Fruit fly (Drosophila melanogaster) whole organism: ENCODE measurements around the gene CG31650.

ENCODE experiments used
- CG8478 ChIP-seq: fragments of >200 bp; optimal IDR thresholded peaks from 2 replicates; lab custom pipeline; 2018; ENCODE audit warnings: inconsistent platforms
- Dll ChIP-seq: fragments of >200 bp; optimal IDR thresholded peaks from 2 replicates; lab custom pipeline; 2017
- EcR ChIP-seq, 2 experiments: fragments of >200 bp; optimal IDR thresholded peaks; 2 replicates each; lab custom pipeline; 2017; ENCODE audit warnings: missing biosample characterization in 2 of 2, missing genetic modification characterization in 2 of 2, missing genetic modification reagents in 2 of 2
- pan ChIP-seq: fragments of >200 bp; optimal IDR thresholded peaks from 2 replicates; lab custom pipeline; 2017
- psq ChIP-seq: fragments of >200 bp; optimal IDR thresholded peaks from 2 replicates; lab custom pipeline; 2017
- usp ChIP-seq: fragments of >200 bp; optimal IDR thresholded peaks from 2 replicates; lab custom pipeline; 2017; ENCODE audit warnings: missing biosample characterization, missing genetic modification characterization, mixed read lengths

CG31650 gene

dm6 chr2L:5055528-5055927, 11.0 kb upstream of the CG31650 start:
- TF ChIP-seq CG8478 (lab: Kevin White, UChicago): no peak
- TF ChIP-seq psq (lab: Kevin White, UChicago): no peak

dm6 chr2L:5054953-5055352, 10.4 kb upstream of the CG31650 start, which contains the start of the genes CG14036 and His3.3A:
Gene CG14036 (minus strand): TSS chr2L:5055016.
Gene His3.3A (plus strand): TSS chr2L:5055058.
- no peak for TF ChIP-seq CG8478 (lab: Kevin White, UChicago)
- no peak for TF ChIP-seq psq (lab: Kevin White, UChicago)
- no peak for TF ChIP-seq Dll (lab: Kevin White, UChicago)
- no peak for TF ChIP-seq usp (GFP tag; lab: Kevin White, UChicago)
- TF ChIP-seq pan (lab: Kevin White, UChicago): no peak
- no peak for TF ChIP-seq EcR (GFP tag; optimal IDR thresholded peaks at IDR 0.05; lab: Kevin White, UChicago)

dm6 chr2L:5052994-5053393, 8.5 kb upstream of the CG31650 start, which contains the start of gene eIF3h:
Gene eIF3h (minus strand): TSS chr2L:5053094.
- TF ChIP-seq Dll (lab: Kevin White, UChicago) (no peak), pan (lab: Kevin White, UChicago) (no peak), psq (lab: Kevin White, UChicago) (no peak), CG8478 (lab: Kevin White, UChicago) (no peak), usp (GFP tag; lab: Kevin White, UChicago) (no peak), EcR (GFP tag; optimal IDR thresholded peaks at IDR 0.05; lab: Kevin White, UChicago) (no peak)

- TF ChIP-seq pan (lab: Kevin White, UChicago) (no peak), Dll (lab: Kevin White, UChicago) (no peak), EcR (GFP tag; optimal IDR thresholded peaks at IDR 0.05; lab: Kevin White, UChicago) (no peak), psq (lab: Kevin White, UChicago) (no peak), CG8478 (lab: Kevin White, UChicago) (no peak)
Measured at dm6 chr2L:5052367-5052914, 7.9 kb upstream of the CG31650 start, which contains the start of gene senju. Gene senju (plus strand): TSS chr2L:5052843.

dm6 chr2L:5050825-5051224, 6.3 kb upstream of the CG31650 start, which contains the start of gene CG9121:
Gene CG9121 (minus strand): TSS chr2L:5051062.
- TF ChIP-seq psq (lab: Kevin White, UChicago) (no peak), Dll (lab: Kevin White, UChicago) (no peak), usp (GFP tag; lab: Kevin White, UChicago) (no peak), pan (lab: Kevin White, UChicago) (no peak), EcR (GFP tag; optimal IDR thresholded peaks at IDR 0.05; lab: Kevin White, UChicago) (no peak), CG8478 (lab: Kevin White, UChicago) (no peak)

dm6 chr2L:5049974-5050373, 5.5 kb upstream of the CG31650 start:
- TF ChIP-seq EcR (GFP tag; optimal IDR thresholded peaks at IDR 0.05; lab: Kevin White, UChicago) (no peak), Dll (lab: Kevin White, UChicago) (no peak), pan (lab: Kevin White, UChicago) (no peak), CG8478 (lab: Kevin White, UChicago) (no peak), psq (lab: Kevin White, UChicago) (no peak), usp (GFP tag; lab: Kevin White, UChicago) (no peak)

dm6 chr2L:5046261-5046660, 1.7 kb upstream of the CG31650 start:
- TF ChIP-seq pan (lab: Kevin White, UChicago): no peak
- no peak for TF ChIP-seq psq (lab: Kevin White, UChicago)
- TF ChIP-seq EcR (GFP tag; optimal IDR thresholded peaks at IDR 0.05; lab: Kevin White, UChicago): no peak
- TF ChIP-seq CG8478 (lab: Kevin White, UChicago): no peak
- TF ChIP-seq usp (GFP tag; lab: Kevin White, UChicago): no peak
- TF ChIP-seq Dll (lab: Kevin White, UChicago): no peak

dm6 chr2L:5044892-5045619, 544 bp upstream of the CG31650 start:
- no peak for TF ChIP-seq psq (lab: Kevin White, UChicago)
- no peak for TF ChIP-seq usp (GFP tag; lab: Kevin White, UChicago)
- TF ChIP-seq EcR (GFP tag; optimal IDR thresholded peaks at IDR 0.05; lab: Kevin White, UChicago): no peak
- TF ChIP-seq pan (lab: Kevin White, UChicago): no peak
- no peak for TF ChIP-seq CG8478 (lab: Kevin White, UChicago)
- no peak for TF ChIP-seq Dll (lab: Kevin White, UChicago)

- no peak for TF ChIP-seq psq (lab: Kevin White, UChicago)
- no peak for TF ChIP-seq CG8478 (lab: Kevin White, UChicago)
- no peak for TF ChIP-seq pan (lab: Kevin White, UChicago)
- no peak for TF ChIP-seq usp (GFP tag; lab: Kevin White, UChicago)
- no peak for TF ChIP-seq Dll (lab: Kevin White, UChicago)
- TF ChIP-seq EcR (GFP tag; optimal IDR thresholded peaks at IDR 0.05; lab: Kevin White, UChicago): no peak
Measured at dm6 chr2L:5043495-5044146, 891 bp downstream of the CG31650 start.

- TF ChIP-seq pan (lab: Kevin White, UChicago) (no peak), CG8478 (lab: Kevin White, UChicago) (no peak), usp (GFP tag; lab: Kevin White, UChicago) (no peak)
Measured at dm6 chr2L:5043043-5043442, 1.5 kb downstream of the CG31650 start, which contains the start of the genes CG33995, CG44000 and CG44001. Gene CG33995 (plus strand): TSS chr2L:5043270. Gene CG44000 (plus strand): TSS chr2L:5043270. Gene CG44001 (plus strand): TSS chr2L:5043270.

dm6 chr2L:5042076-5042475, 2.4 kb downstream of the CG31650 start:
- TF ChIP-seq pan (lab: Kevin White, UChicago) (no peak), psq (lab: Kevin White, UChicago) (no peak), CG8478 (lab: Kevin White, UChicago) (no peak), usp (GFP tag; lab: Kevin White, UChicago) (no peak), EcR (GFP tag; optimal IDR thresholded peaks at IDR 0.05; lab: Kevin White, UChicago) (no peak), Dll (lab: Kevin White, UChicago) (no peak)
